Fruit fly (Drosophila melanogaster): ENCODE data around the gene MED30.

MED30 gene

dm6 chr3L:696404-697054 is 42.6 kb upstream of the MED30 start (continued):
- TF ChIP-seq ss (GFP tag; optimal IDR thresholded peaks at IDR 0.05) (peak; percentile 97 to 98), CG6792 (GFP tag; optimal IDR thresholded peaks at IDR 0.05) (peak; percentile 89), lz (GFP tag; optimal IDR thresholded peaks at IDR 0.05) (peak; percentile 80), CG3032 (tag; optimal IDR thresholded peaks at IDR 0.05) (peak; percentile 98), CG11902 (GFP tag; optimal IDR thresholded peaks at IDR 0.05) (peak; percentile 89), CG32006 (GFP tag; optimal IDR thresholded peaks at IDR 0.05) (peak; percentile 95), pdm3 (GFP tag; optimal IDR thresholded peaks at IDR 0.05) (peak; percentile 86), Lpt (GFP tag; optimal IDR thresholded peaks at IDR 0.05) (peak; percentile 92), Hr39 (GFP tag; optimal IDR thresholded peaks at IDR 0.05) (peak; percentile 59)

DNA sequence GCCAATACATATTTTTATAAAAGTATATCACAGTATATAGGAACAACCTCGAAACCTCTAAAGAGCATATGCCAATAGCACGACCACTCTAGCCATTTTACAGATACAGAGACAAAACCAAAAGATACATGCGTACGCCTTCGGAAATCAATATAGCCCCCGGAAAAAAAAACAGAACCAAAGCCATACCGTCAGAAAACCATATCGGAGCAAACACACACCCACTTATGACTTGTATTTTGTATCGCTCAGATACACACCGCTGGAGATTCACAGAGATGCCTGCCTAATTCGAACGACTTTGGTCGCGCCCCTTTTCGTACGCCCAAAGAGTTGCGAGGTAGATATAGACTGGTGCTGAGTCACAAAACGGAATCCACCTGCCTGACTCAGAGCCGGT is 41.6 kb upstream of the MED30 start:
- TF ChIP-seq cyc (GFP tag; optimal IDR thresholded peaks at IDR 0.05) (no peak), CG11762 (GFP tag; optimal IDR thresholded peaks at IDR 0.05; ENCODE audit: insufficient read depth) (no peak), CG6792 (GFP tag; optimal IDR thresholded peaks at IDR 0.05) (no peak), Sox15 (GFP tag; optimal IDR thresholded peaks at IDR 0.05) (no peak), Eip93F (GFP tag; optimal IDR thresholded peaks at IDR 0.05) (no peak), CG6276 (GFP tag; optimal IDR thresholded peaks at IDR 0.05) (no peak), CG31627 (GFP tag; optimal IDR thresholded peaks at IDR 0.05) (no peak), CG34406 (GFP tag; optimal IDR thresholded peaks at IDR 0.05) (no peak), Ets96B (tag; optimal IDR thresholded peaks at IDR 0.05) (no peak)

dm6 chr3L:692699-693098 is 38.8 kb upstream of the MED30 start, which contains the start of gene Vti1a:
Vti1a (minus strand) TSS chr3L:692919.
- peak; percentile 74 for TF ChIP-seq fkh (GFP tag; optimal IDR thresholded peaks at IDR 0.05)
- no peak for TF ChIP-seq CG6854 (GFP tag; optimal IDR thresholded peaks at IDR 0.05)
- no peak for TF ChIP-seq CG11294 (GFP tag; IDR thresholded peaks at IDR 0.05)
- no peak for TF ChIP-seq CG6808 (GFP tag; optimal IDR thresholded peaks at IDR 0.05)
- no peak for TF ChIP-seq CG32006 (GFP tag; optimal IDR thresholded peaks at IDR 0.05)
- peak; percentile 45 for TF ChIP-seq Sox14 (GFP tag; optimal IDR thresholded peaks at IDR 0.05)
- TF ChIP-seq acj6 (GFP tag; optimal IDR thresholded peaks at IDR 0.05): no peak
- TF ChIP-seq Hr4 (GFP tag; optimal IDR thresholded peaks at IDR 0.05): no peak
- TF ChIP-seq CG4318 (GFP tag; optimal IDR thresholded peaks at IDR 0.05): no peak

DNA sequence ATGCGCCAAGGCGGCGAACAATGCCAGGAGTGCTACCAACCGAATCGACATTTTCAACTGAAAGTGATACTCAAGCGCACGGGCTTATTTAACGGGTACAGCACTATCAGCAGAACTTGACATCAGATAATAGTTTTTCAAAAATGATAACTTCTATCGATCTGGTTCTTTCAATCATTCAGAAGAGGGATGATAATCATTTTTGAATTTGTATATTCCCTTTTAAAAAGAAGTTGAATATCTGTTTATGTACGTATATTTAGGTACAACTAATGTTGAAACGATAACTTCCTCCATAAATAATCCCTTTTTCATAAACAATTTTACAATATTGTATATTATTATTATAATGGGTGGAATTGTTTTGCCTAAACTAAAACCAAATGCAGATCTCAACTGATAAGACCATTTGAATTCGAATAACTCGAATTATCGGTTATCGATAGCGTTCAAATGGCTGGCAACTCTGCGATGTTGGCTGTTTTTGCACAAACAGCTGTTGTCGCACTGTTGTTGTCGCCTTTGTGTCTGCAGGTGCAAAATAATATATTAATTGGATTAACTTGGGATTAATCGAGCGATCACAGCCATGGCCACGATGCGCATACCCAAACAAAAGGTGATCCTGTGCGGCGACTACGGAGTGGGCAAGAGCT is 36.3 kb upstream of the MED30 start, which contains the start of the genes CG32483 and RabX6:
Gene CG32483 (minus strand): TSS at position 51 of the 656 bp plus-strand sequence.
Gene RabX6 (plus strand): TSS at position 487 of the 656 bp plus-strand sequence.
- TF ChIP-seq Sox14 (GFP tag; optimal IDR thresholded peaks at IDR 0.05) (peak; percentile 45), CG8632 (GFP tag; optimal IDR thresholded peaks at IDR 0.05) (no peak), CG6163 (GFP tag; IDR thresholded peaks at IDR 0.05) (no peak), topi (GFP tag; optimal IDR thresholded peaks at IDR 0.05) (no peak), svp (GFP tag) (peak; percentile 24), CG6276 (GFP tag; optimal IDR thresholded peaks at IDR 0.05) (no peak), CG8119 (GFP tag; IDR thresholded peaks at IDR 0.05) (no peak)

- TF ChIP-seq svp (GFP tag): no peak
These were observed 34.0 kb upstream of the MED30 start, which contains the start of gene hiro for dm6 chr3L:687858-688257. hiro (minus strand) TSS chr3L:687958.

dm6 chr3L:685441-685804 is 31.5 kb upstream of the MED30 start, which contains the start of gene ebd1:
ebd1 (minus strand) TSS chr3L:685549.
- TF ChIP-seq CG16779 (tag; optimal IDR thresholded peaks at IDR 0.05) (peak; percentile 3), svp (GFP tag) (peak; percentile 84), CG1621 (tag; optimal IDR thresholded peaks at IDR 0.05) (peak; percentile 16), CG3919 (GFP tag; optimal IDR thresholded peaks at IDR 0.05) (peak; percentile 16), CG10631 (GFP tag; optimal IDR thresholded peaks at IDR 0.05) (no peak), Eip78C (GFP tag) (peak; percentile 36), CG6792 (GFP tag; optimal IDR thresholded peaks at IDR 0.05) (no peak)

Measured in whole organism, prepupa.